Worm (Caenorhabditis elegans): ENCODE results near the gene mvk-1.

The mvk-1 gene

DNA sequence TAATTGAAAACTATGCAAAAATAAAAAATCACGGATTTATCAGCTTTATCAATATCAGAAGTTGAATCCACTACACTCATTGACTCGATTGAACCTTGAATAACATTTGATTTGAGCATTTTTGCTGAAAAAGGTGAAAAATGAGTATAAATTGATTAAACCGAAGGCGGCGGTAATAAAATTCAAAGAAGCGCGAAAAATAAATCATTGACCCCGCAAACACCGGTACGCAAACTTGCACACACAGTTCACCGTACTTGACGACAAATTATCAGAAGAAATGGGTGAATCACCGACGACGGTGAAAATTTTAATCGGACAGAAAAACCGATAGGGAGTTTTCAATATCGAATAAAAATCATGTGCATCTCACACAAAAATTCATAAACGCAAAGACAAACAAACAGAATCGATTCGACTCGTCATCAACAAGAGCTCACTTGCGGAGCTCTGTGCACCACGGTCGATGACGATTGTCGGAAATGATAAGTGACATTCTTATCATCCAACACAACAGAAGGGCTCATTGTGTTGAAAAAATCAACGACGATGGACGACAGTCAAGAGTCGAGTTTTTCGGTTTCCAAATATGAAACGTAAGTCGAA lies 13.5 kb upstream of the mvk-1 start, which contains the start of the genes wht-7 and Y42G9A.1 (continued):
- TF ChIP-seq repo-1 (tag; optimal IDR thresholded peaks at IDR 0.05) (peak; percentile 11), ztf-26 (tag; optimal IDR thresholded peaks at IDR 0.05) (no peak), Y67H2A.10 (GFP tag; conservative IDR thresholded peaks at IDR 0.05) (no peak), lin-54 (GFP tag; optimal IDR thresholded peaks at IDR 0.05) (peak; percentile 33), F22D6.2 (tag; optimal IDR thresholded peaks at IDR 0.05) (no peak), tbp1 (GFP tag; optimal IDR thresholded peaks at IDR 0.05) (peak; percentile 15), D2030.7 (GFP tag; IDR thresholded peaks at IDR 0.05) (peak; percentile 27; the same call in 1 of the 2 replicates), ztf-25 (GFP tag; IDR thresholded peaks at IDR 0.05) (no peak), F37B4.10 (GFP tag; IDR thresholded peaks at IDR 0.05) (no peak), F33H1.4 (GFP tag; IDR thresholded peaks at IDR 0.05) (0 out of 2 replicates have a peak, but pooled peaks have one; percentile 25), xnd-1 (tag; optimal IDR thresholded peaks at IDR 0.05) (peak; percentile 16), efl-1 (GFP tag; optimal IDR thresholded peaks at IDR 0.05) (peak; percentile 85), mel-28 (tag; optimal IDR thresholded peaks at IDR 0.05; ENCODE audit: borderline replicate concordance) (no peak), tlf-1 (GFP tag; optimal IDR thresholded peaks at IDR 0.05) (no peak), rpc-1 (optimal IDR thresholded peaks at IDR 0.05) (no peak), rpc-1 (tag; optimal IDR thresholded peaks at IDR 0.05) (no peak), madf-10 (tag; optimal IDR thresholded peaks at IDR 0.05) (no peak), madf-6 (GFP tag; IDR thresholded peaks at IDR 0.05) (peak; percentile 77), F57A8.1 (GFP tag; optimal IDR thresholded peaks at IDR 0.05) (no peak), ceh-91 (GFP tag; IDR thresholded peaks at IDR 0.05) (peak; percentile 43; the same call in 1 of the 2 replicates), fkh-3 (tag; optimal IDR thresholded peaks at IDR 0.05) (no peak), aptf-3 (GFP tag; IDR thresholded peaks at IDR 0.05) (no peak), lsl-1 (GFP tag; optimal IDR thresholded peaks at IDR 0.05) (peak; percentile 40), ekl-4 (GFP tag; IDR thresholded peaks at IDR 0.05) (no peak), B0261.1 (tag; optimal IDR thresholded peaks at IDR 0.05) (no peak), unc-130 (GFP tag; optimal IDR thresholded peaks at IDR 0.05) (no peak), aptf-2 (GFP tag; conservative IDR thresholded peaks at IDR 0.05) (no peak), somi-1 (GFP tag; optimal IDR thresholded peaks at IDR 0.05) (no peak), egrh-3 (GFP tag; IDR thresholded peaks at IDR 0.05) (no peak), nhr-90 (tag; optimal IDR thresholded peaks at IDR 0.05) (no peak), T07F8.4 (tag; optimal IDR thresholded peaks at IDR 0.05) (no peak), nfya-2 (GFP tag; IDR thresholded peaks at IDR 0.05) (no peak), ceh-27 (GFP tag; optimal IDR thresholded peaks at IDR 0.05) (no peak), madf-8 (GFP tag; conservative IDR thresholded peaks at IDR 0.05) (peak; percentile 54), dpl-1 (GFP tag; optimal IDR thresholded peaks at IDR 0.05) (peak; percentile 28), hlh-12 (tag; optimal IDR thresholded peaks at IDR 0.05) (no peak), K12H6.12 (tag; optimal IDR thresholded peaks at IDR 0.05) (no peak), snpc-1.1 (tag; optimal IDR thresholded peaks at IDR 0.05; ENCODE audit: insufficient read depth) (no peak), Y53F4B.3 (GFP tag; IDR thresholded peaks at IDR 0.05) (no peak), lir-1 (GFP tag; conservative IDR thresholded peaks at IDR 0.05) (no peak), let-526 (GFP tag; IDR thresholded peaks at IDR 0.05) (no peak), egl-44 (GFP tag; IDR thresholded peaks at IDR 0.05) (no peak), attf-3 (GFP tag; conservative IDR thresholded peaks at IDR 0.05) (peak; percentile 41; the same call in 1 of the 2 replicates), mes-4 (tag; optimal IDR thresholded peaks at IDR 0.05) (no peak), pha-4 (tag; optimal IDR thresholded peaks at IDR 0.05) (no peak), atf-7 (tag; optimal IDR thresholded peaks at IDR 0.05) (peak; percentile 41), let-607 (tag; optimal IDR thresholded peaks at IDR 0.05) (peak in 1 of 2 experiments; percentile 12), hmg-20 (GFP tag; IDR thresholded peaks at IDR 0.05) (no peak)
